Fruit fly (Drosophila melanogaster): ENCODE data around the gene Ada1-2.
"Not testable (repeated sequence)": the region's sequence is repeated elsewhere in the genome, so short reads cannot be mapped to it uniquely, and the experiment has no call there.

DNA sequence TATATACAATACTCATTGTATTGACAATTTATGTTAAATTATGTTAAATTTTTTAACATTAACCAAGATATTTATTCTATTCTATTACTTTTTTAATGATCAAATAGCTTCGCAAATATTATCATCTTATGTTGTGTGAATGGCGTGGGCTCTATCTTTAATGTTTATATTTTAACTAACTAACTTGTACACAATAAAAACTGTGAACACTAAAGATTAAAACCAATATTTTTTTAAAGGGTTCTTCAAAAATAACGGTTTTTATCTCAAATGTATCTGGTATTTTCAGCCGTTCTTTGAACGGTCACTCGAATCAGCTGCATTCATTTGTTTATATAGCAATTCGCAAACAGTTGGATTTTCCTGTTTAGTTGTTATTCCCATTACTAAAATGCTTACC lies at the start of gene Ada1-2:
- not testable (repeated sequence) for TF ChIP-seq psq (optimal IDR thresholded peaks at IDR 0.05); EcR (GFP tag; optimal IDR thresholded peaks at IDR 0.05); CG8478 (optimal IDR thresholded peaks at IDR 0.05)
